Fruit fly (Drosophila melanogaster) whole organism, embryonic: ENCODE results near the gene CG13075.

Source experiments
- Aef1 ChIP-seq: fragments of 200-800 bp; sonication (Bioruptor generic); IDR thresholded peaks from 3 replicates; pipeline ENCODE4 v1.3.6; 2022; ENCODE audit warnings: missing biosample characterization, missing genetic modification characterization
- Awh ChIP-seq: fragments of 200-800 bp; sonication (Bioruptor generic); IDR thresholded peaks from 2 replicates; pipeline ENCODE4, ENCODE4 v1.3.6; 2022; ENCODE audit warnings: missing biosample characterization, missing genetic modification characterization
- C15 ChIP-seq: fragments of 200-800 bp; sonication (Bioruptor generic); IDR thresholded peaks from 3 replicates; pipeline ENCODE4 v1.3.6; 2022; ENCODE audit warnings: missing biosample characterization, missing genetic modification characterization
- CG10366 ChIP-seq: fragments of 200-800 bp; sonication (Bioruptor generic); IDR thresholded peaks from 2 replicates; pipeline ENCODE4 v1.3.6; 2022; ENCODE audit warnings: missing biosample characterization, missing genetic modification characterization
- CG12391 ChIP-seq: fragments of 200-800 bp; sonication (Bioruptor generic); optimal IDR thresholded peaks from 3 replicates; lab custom pipeline; 2018; ENCODE audit warnings: missing biosample characterization, mild to moderate bottlenecking, missing genetic modification characterization, moderate library complexity
- CG14014 ChIP-seq: fragments of 200-800 bp; sonication (Bioruptor generic); IDR thresholded peaks from 2 replicates; pipeline ENCODE4 v1.3.6; 2022; ENCODE audit warnings: missing biosample characterization, missing genetic modification characterization
- CG14050 ChIP-seq: fragments of 200-800 bp; sonication (Bioruptor generic); IDR thresholded peaks from 3 replicates; pipeline ENCODE4 v1.3.6; 2022; ENCODE audit warnings: missing biosample characterization, missing genetic modification characterization
- CG14860 ChIP-seq: fragments of 200-800 bp; sonication (Bioruptor generic); IDR thresholded peaks from 3 replicates; pipeline ENCODE4 v1.3.6; 2022; ENCODE audit warnings: missing biosample characterization, missing genetic modification characterization; ENCODE audit not compliant: partially characterized antibody
- CG1647 ChIP-seq: fragments of 200-800 bp; sonication (Bioruptor generic); optimal IDR thresholded peaks from 3 replicates; lab custom pipeline; 2016; ENCODE audit warnings: missing biosample characterization, missing genetic modification characterization
- CG6175 ChIP-seq: fragments of 200-800 bp; sonication (Bioruptor generic); IDR thresholded peaks from 3 replicates; pipeline ENCODE4 v1.3.6; 2022; ENCODE audit warnings: missing biosample characterization, missing genetic modification characterization
- CG6254 ChIP-seq: fragments of 200-800 bp; sonication (Bioruptor generic); optimal IDR thresholded peaks from 3 replicates; lab custom pipeline; 2017; ENCODE audit warnings: mild to moderate bottlenecking, missing biosample characterization, missing genetic modification reagents, missing genetic modification characterization
- CG6272 ChIP-seq: fragments of 200-800 bp; sonication (Bioruptor generic); IDR thresholded peaks from 2 replicates; pipeline ENCODE4 v1.3.6; 2022; ENCODE audit warnings: missing biosample characterization, missing genetic modification characterization
- CG8359 ChIP-seq: fragments of 200-800 bp; sonication (Bioruptor generic); optimal IDR thresholded peaks from 2 replicates; lab custom pipeline; 2017; ENCODE audit warnings: missing biosample characterization, mild to moderate bottlenecking, missing genetic modification characterization, borderline replicate concordance
- CG8765 ChIP-seq: fragments of 200-800 bp; sonication (Bioruptor generic); IDR thresholded peaks from 2 replicates; pipeline ENCODE4 v1.3.6; 2022; ENCODE audit warnings: missing biosample characterization, missing genetic modification characterization
- CG9932 ChIP-seq: fragments of 200-800 bp; sonication (Bioruptor generic); IDR thresholded peaks from 2 replicates; pipeline ENCODE4 v1.3.6; 2022; ENCODE audit warnings: missing biosample characterization, missing genetic modification characterization
- D ChIP-seq, 2 experiments: fragments of 200-800 bp in 1 of 2; fragments of >200 bp in 1 of 2; sonication (Bioruptor generic) in 1 of 2; optimal IDR thresholded peaks; 2 replicates in 1 of 2; 3 replicates in 1 of 2; lab custom pipeline; 2017; ENCODE audit warnings: mild to moderate bottlenecking in 1 of 2, missing biosample characterization in 1 of 2, missing genetic modification characterization in 1 of 2, missing genetic modification reagents in 1 of 2
- D19A ChIP-seq: fragments of 200-800 bp; optimal IDR thresholded peaks from 3 replicates; lab custom pipeline; 2019; ENCODE audit warnings: missing biosample characterization, mild to moderate bottlenecking, missing genetic modification characterization, moderate library complexity
- E2f1 ChIP-seq: fragments of 200-800 bp; sonication (Bioruptor generic); IDR thresholded peaks from 2 replicates; pipeline ENCODE4 v1.3.6; 2022; ENCODE audit warnings: missing biosample characterization, missing genetic modification characterization
- H2.0 ChIP-seq: fragments of 200-800 bp; sonication (Bioruptor generic); IDR thresholded peaks from 2 replicates; pipeline ENCODE4 v1.3.6; 2022; ENCODE audit warnings: missing biosample characterization, missing genetic modification characterization
- Hr51 ChIP-seq, 2 experiments: fragments of 200-800 bp; sonication (Bioruptor generic); optimal IDR thresholded peaks; 2 replicates in 1 of 2; 3 replicates in 1 of 2; lab custom pipeline; 2016 to 2018; ENCODE audit warnings: missing biosample characterization in 2 of 2, missing genetic modification characterization in 2 of 2, mild to moderate bottlenecking in 1 of 2, moderate library complexity in 1 of 2
- MTF-1 ChIP-seq: fragments of 200-800 bp; sonication (Bioruptor generic); optimal IDR thresholded peaks from 2 replicates; lab custom pipeline; 2018; ENCODE audit warnings: missing biosample characterization, mild to moderate bottlenecking, missing genetic modification characterization, borderline replicate concordance
- Med ChIP-seq: fragments of 200-800 bp; sonication (Bioruptor generic); peaks from one replicate; lab custom pipeline; 2016; ENCODE audit warnings: missing biosample characterization, missing genetic modification characterization, mild to moderate bottlenecking, inconsistent platforms, moderate library complexity
- NC2β ChIP-seq: fragments of 200-800 bp; sonication (Bioruptor generic); optimal IDR thresholded peaks from 2 replicates; lab custom pipeline; 2016; ENCODE audit warnings: missing biosample characterization, missing genetic modification characterization
- Oli ChIP-seq: fragments of 200-800 bp; sonication (Bioruptor generic); optimal IDR thresholded peaks from 2 replicates; lab custom pipeline; 2018; ENCODE audit warnings: missing biosample characterization, mild to moderate bottlenecking, missing genetic modification characterization, moderate library complexity
- Pdp1 ChIP-seq, 2 experiments: fragments of 200-800 bp; sonication (Bioruptor generic); optimal IDR thresholded peaks; 3 replicates each; lab custom pipeline; 2016; ENCODE audit warnings: missing biosample characterization in 2 of 2, missing genetic modification characterization in 2 of 2, mild to moderate bottlenecking in 1 of 2, moderate library complexity in 1 of 2
- Rfx ChIP-seq: fragments of 200-800 bp; sonication (Bioruptor generic); IDR thresholded peaks from 2 replicates; pipeline ENCODE4 v1.3.6; 2022; ENCODE audit warnings: missing biosample characterization, missing genetic modification characterization
- Rx ChIP-seq: fragments of 200-800 bp; sonication (Bioruptor generic); IDR thresholded peaks from 2 replicates; pipeline ENCODE4 v1.3.6; 2022; ENCODE audit warnings: missing biosample characterization, missing genetic modification characterization
- Taf1 ChIP-seq: fragments of 200-800 bp; sonication (Bioruptor generic); IDR thresholded peaks from 2 replicates; pipeline ENCODE4 v1.3.6; 2022; ENCODE audit warnings: missing biosample characterization, missing genetic modification characterization
- Usf ChIP-seq: fragments of 200-800 bp; sonication (Bioruptor generic); optimal IDR thresholded peaks from 2 replicates; lab custom pipeline; 2017; ENCODE audit warnings: missing genotype, missing biosample characterization, missing genetic modification characterization
- al ChIP-seq: fragments of 200-800 bp; sonication (Bioruptor generic); IDR thresholded peaks from 2 replicates; pipeline ENCODE4 v1.3.6; 2022; ENCODE audit warnings: missing biosample characterization, missing genetic modification characterization
- cg ChIP-seq: fragments of 200-800 bp; sonication (Bioruptor generic); optimal IDR thresholded peaks from 3 replicates; lab custom pipeline; 2019; ENCODE audit warnings: missing biosample characterization, mild to moderate bottlenecking, missing genetic modification characterization, moderate library complexity
- chif ChIP-seq, 2 experiments: fragments of 200-800 bp; sonication (Bioruptor generic); optimal IDR thresholded peaks; 3 replicates each; lab custom pipeline; 2016; ENCODE audit warnings: missing biosample characterization in 2 of 2, missing genetic modification characterization in 2 of 2
- dati ChIP-seq: fragments of 200-800 bp; sonication (Bioruptor generic); IDR thresholded peaks from 2 replicates; pipeline ENCODE4 v1.3.6; 2022; ENCODE audit warnings: missing biosample characterization, missing genetic modification characterization
- disco-r ChIP-seq: fragments of 200-800 bp; sonication (Bioruptor generic); optimal IDR thresholded peaks from 2 replicates; lab custom pipeline; 2016; ENCODE audit warnings: missing biosample characterization, missing genetic modification characterization
- dmrt11E ChIP-seq: fragments of 200-800 bp; sonication (Bioruptor generic); optimal IDR thresholded peaks from 3 replicates; lab custom pipeline; 2018; ENCODE audit warnings: missing biosample characterization, mild to moderate bottlenecking, missing genetic modification characterization, moderate library complexity
- esg ChIP-seq: fragments of 200-800 bp; sonication (Bioruptor generic); conservative IDR thresholded peaks from 2 replicates; pipeline ENCODE4 v1.3.6; 2022; ENCODE audit warnings: missing biosample characterization, missing genetic modification characterization
- gce ChIP-seq: fragments of 200-800 bp; sonication (Bioruptor generic); IDR thresholded peaks from 3 replicates; pipeline ENCODE4 v1.3.6; 2022; ENCODE audit warnings: missing biosample characterization, missing genetic modification characterization
- grau ChIP-seq: fragments of 200-800 bp; optimal IDR thresholded peaks from 3 replicates; lab custom pipeline; 2019; ENCODE audit warnings: missing biosample characterization, mild to moderate bottlenecking, missing genetic modification characterization, moderate library complexity
- grn ChIP-seq: fragments of 200-800 bp; sonication (Bioruptor generic); optimal IDR thresholded peaks from 3 replicates; lab custom pipeline; 2017; ENCODE audit warnings: missing biosample characterization, missing genetic modification characterization
- gsb ChIP-seq: fragments of 200-800 bp; sonication (Bioruptor generic); IDR thresholded peaks from 2 replicates; pipeline ENCODE4 v1.3.6; 2022; ENCODE audit warnings: missing biosample characterization, missing genetic modification characterization
- lmd ChIP-seq: fragments of 200-800 bp; sonication (Bioruptor generic); IDR thresholded peaks from 2 replicates; pipeline ENCODE4 v1.3.6; 2022; ENCODE audit warnings: missing biosample characterization, missing genetic modification characterization
- onecut ChIP-seq: fragments of 200-800 bp; sonication (Bioruptor generic); IDR thresholded peaks from 2 replicates; pipeline ENCODE4 v1.3.6; 2022; ENCODE audit warnings: missing biosample characterization, missing genetic modification characterization
- peb ChIP-seq: fragments of 200-800 bp; sonication (Bioruptor generic); IDR thresholded peaks from 2 replicates; pipeline ENCODE4 v1.3.6; 2022; ENCODE audit warnings: missing biosample characterization, missing genetic modification characterization
- repo ChIP-seq: fragments of 200-800 bp; sonication (Bioruptor generic); optimal IDR thresholded peaks from 2 replicates; lab custom pipeline; 2016; ENCODE audit warnings: missing biosample characterization, missing genetic modification characterization
- salm ChIP-seq: fragments of 200-800 bp; sonication (Bioruptor generic); optimal IDR thresholded peaks from 2 replicates; lab custom pipeline; 2018; ENCODE audit warnings: missing biosample characterization, mild to moderate bottlenecking, missing genetic modification characterization
- stc ChIP-seq: fragments of 200-800 bp; sonication (Bioruptor generic); IDR thresholded peaks from 2 replicates; pipeline ENCODE4 v1.3.6; 2022; ENCODE audit warnings: missing biosample characterization, missing genetic modification characterization
- vvl ChIP-seq: fragments of 200-800 bp; sonication (Bioruptor generic); IDR thresholded peaks from 2 replicates; pipeline ENCODE4 v1.3.6; 2022; ENCODE audit warnings: missing biosample characterization, missing genetic modification characterization
- wdn ChIP-seq: fragments of 200-800 bp; sonication (Bioruptor generic); IDR thresholded peaks from 2 replicates; pipeline ENCODE4 v1.3.6; 2022; ENCODE audit warnings: missing biosample characterization, missing genetic modification characterization
- zf30C ChIP-seq: fragments of 200-800 bp; sonication (Bioruptor generic); optimal IDR thresholded peaks from 3 replicates; lab custom pipeline; 2018; ENCODE audit warnings: missing biosample characterization, mild to moderate bottlenecking, missing genetic modification characterization

Gene CG13075

dm6 chr3L:16045083-16045830 lies 38.5 kb upstream of the CG13075 start (continued):
- no peak for TF ChIP-seq chif (GFP tag; optimal IDR thresholded peaks at IDR 0.05; lab: Kevin White, UChicago)
- peak; percentile 31 for TF ChIP-seq grau
- TF ChIP-seq Aef1 (GFP tag; lab: Robert Waterston, UW), result peak; percentile 34; the same call in 2 of the 3 replicates
- no peak for TF ChIP-seq CG8765 (GFP tag; lab: Robert Waterston, UW)
- peak; percentile 50 for TF ChIP-seq esg
- TF ChIP-seq CG14014 (GFP tag; lab: Robert Waterston, UW), result peak; percentile 65
- 0 out of 3 replicates have a peak, but pooled peaks have one; percentile 47 for TF ChIP-seq CG6175
- TF ChIP-seq onecut (GFP tag; lab: Robert Waterston, UW), result no peak
- peak; percentile 36 for TF ChIP-seq dmrt11E
- TF ChIP-seq wdn (GFP tag; lab: Robert Waterston, UW), result peak; percentile 53; the same call in 1 of the 2 replicates
- TF ChIP-seq Pdp1 (GFP tag; optimal IDR thresholded peaks at IDR 0.05; lab: Kevin White, UChicago), result peak in 1 of 2 experiments; percentile 14
- TF ChIP-seq Rx (GFP tag; lab: Robert Waterston, UW), result peak; percentile 12; the same call in 1 of the 2 replicates
- peak; percentile 68; the same call in 2 of the 3 replicates for TF ChIP-seq CG14050 (GFP tag; lab: Robert Waterston, UW)
- TF ChIP-seq D19A (tag; lab: Kevin White, UChicago), result peak; percentile 41
- TF ChIP-seq dati (GFP tag; lab: Robert Waterston, UW), result no peak
- peak; percentile 47 for TF ChIP-seq CG6254 (GFP tag; lab: Kevin White, UChicago)
- TF ChIP-seq Oli, result peak; percentile 52
- TF ChIP-seq Med, result peak; percentile 69
- no peak for TF ChIP-seq repo (GFP tag; lab: Kevin White, UChicago)
- no peak for TF ChIP-seq gsb (GFP tag; lab: Robert Waterston, UW)
- TF ChIP-seq vvl (GFP tag; lab: Robert Waterston, UW), result peak; percentile 47
- TF ChIP-seq CG9932, result peak; percentile 26; the same call in 1 of the 2 replicates
- TF ChIP-seq CG6272 (GFP tag; lab: Robert Waterston, UW), result no peak
- TF ChIP-seq lmd, result peak; percentile 36
- peak; percentile 72 for TF ChIP-seq stc (GFP tag; lab: Robert Waterston, UW)
- TF ChIP-seq peb, result peak; percentile 58
- peak; percentile 71 for TF ChIP-seq CG12391 (tag; lab: Kevin White, UChicago)
- peak; percentile 66 for TF ChIP-seq Rfx
- TF ChIP-seq CG1647, result no peak
- TF ChIP-seq grn (GFP tag; lab: Kevin White, UChicago), result peak; percentile 2
- peak; percentile 83; the same call in 2 of the 3 replicates for TF ChIP-seq gce (GFP tag; lab: Robert Waterston, UW)
- peak; percentile 72 for TF ChIP-seq D (optimal IDR thresholded peaks at IDR 0.05; lab: Kevin White, UChicago)
- TF ChIP-seq D (GFP tag; optimal IDR thresholded peaks at IDR 0.05; lab: Kevin White, UChicago), result peak; percentile 46
- TF ChIP-seq Usf, result no peak
- peak; percentile 58 for TF ChIP-seq E2f1
- TF ChIP-seq CG8359 (GFP tag; lab: Kevin White, UChicago), result peak; percentile 59
- no peak for TF ChIP-seq disco-r (GFP tag; lab: Kevin White, UChicago)
- TF ChIP-seq NC2β (GFP tag; lab: Kevin White, UChicago), result no peak
- TF ChIP-seq Hr51 (GFP tag; optimal IDR thresholded peaks at IDR 0.05; lab: Kevin White, UChicago), result peak in 1 of 2 experiments; percentile 73
- peak; percentile 48 for TF ChIP-seq CG10366 (GFP tag; lab: Robert Waterston, UW)
- peak; percentile 22; the same call in 1 of the 2 replicates for TF ChIP-seq Taf1 (GFP tag; lab: Robert Waterston, UW)
- peak; percentile 54 for TF ChIP-seq salm (tag; lab: Kevin White, UChicago)
- TF ChIP-seq H2.0 (GFP tag; lab: Robert Waterston, UW), result peak; percentile 63
- TF ChIP-seq cg (GFP tag; lab: Kevin White, UChicago), result peak; percentile 83
- TF ChIP-seq Awh (GFP tag; lab: Robert Waterston, UW), result peak; percentile 7; the same call in 1 of the 2 replicates
- peak; percentile 86 for TF ChIP-seq zf30C (GFP tag; lab: Kevin White, UChicago)
- TF ChIP-seq CG14860, result no peak
- peak; percentile 32 for TF ChIP-seq MTF-1 (GFP tag; lab: Kevin White, UChicago)
- peak; percentile 43; the same call in 1 of the 2 replicates for TF ChIP-seq al (GFP tag; lab: Robert Waterston, UW)
- TF ChIP-seq C15 (GFP tag; lab: Robert Waterston, UW), result 0 out of 3 replicates have a peak, but pooled peaks have one; percentile 21
